Fruit fly (Drosophila melanogaster): ENCODE measurements around the gene CG10600.

- TF ChIP-seq usp (GFP tag; optimal IDR thresholded peaks at IDR 0.05) (no peak), pan (optimal IDR thresholded peaks at IDR 0.05) (no peak), psq (optimal IDR thresholded peaks at IDR 0.05) (no peak), Dll (optimal IDR thresholded peaks at IDR 0.05) (no peak), EcR (GFP tag; optimal IDR thresholded peaks at IDR 0.05) (no peak), CG8478 (optimal IDR thresholded peaks at IDR 0.05) (no peak)
These were observed 26.7 kb downstream of the CG10600 start for dm6 chr2L:18812755-18813154.
